Worm (Caenorhabditis elegans) whole organism, L3 larva: ENCODE measurements around the gene comt-2.

Experiments used
- R02D3.7 ChIP-seq: fragments of 150-350 bp; optimal IDR thresholded peaks from 2 replicates; lab custom pipeline; 2014; ENCODE audit warnings: missing biosample characterization, missing genetic modification characterization
- ceh-82 ChIP-seq: fragments of 150-350 bp; optimal IDR thresholded peaks from 2 replicates; lab custom pipeline; 2014; ENCODE audit warnings: missing biosample characterization, missing genetic modification characterization
- egl-27 ChIP-seq: sonication (generic microtip); optimal IDR thresholded peaks from 4 replicates; lab custom pipeline; 2017; ENCODE audit warnings: missing biosample characterization, missing genetic modification reagents, missing genetic modification characterization
- egl-5 ChIP-seq: fragments of 150-350 bp; optimal IDR thresholded peaks from 2 replicates; lab custom pipeline; 2017; ENCODE audit warnings: missing biosample characterization, missing genetic modification reagents, missing genetic modification characterization, inconsistent platforms
- elt-2 ChIP-seq: sonication (generic microtip); optimal IDR thresholded peaks from 2 replicates; lab custom pipeline; 2016; ENCODE audit warnings: missing genetic modification reagents, mild to moderate bottlenecking, missing genetic modification characterization, missing compliant biosample characterization
- fkh-10 ChIP-seq: sonication (generic microtip); optimal IDR thresholded peaks from 2 replicates; lab custom pipeline; 2017; ENCODE audit warnings: missing biosample characterization, missing genetic modification reagents, missing genetic modification characterization
- fos-1 ChIP-seq: fragments of 150-350 bp; optimal IDR thresholded peaks from 2 replicates; lab custom pipeline; 2014; ENCODE audit warnings: missing biosample characterization, missing genetic modification characterization
- lin-15B ChIP-seq: fragments of 150-350 bp; optimal IDR thresholded peaks from 2 replicates; lab custom pipeline; 2014; ENCODE audit warnings: missing biosample characterization, missing genetic modification characterization
- nhr-11 ChIP-seq: fragments of 150-350 bp; optimal IDR thresholded peaks from 2 replicates; lab custom pipeline; 2014; ENCODE audit warnings: missing biosample characterization, missing genetic modification characterization
- nhr-25 ChIP-seq: sonication (generic microtip); optimal IDR thresholded peaks from 2 replicates; lab custom pipeline; 2017; ENCODE audit warnings: missing biosample characterization, missing genetic modification characterization
- nhr-77 ChIP-seq: fragments of 150-350 bp; optimal IDR thresholded peaks from 2 replicates; lab custom pipeline; 2014; ENCODE audit warnings: missing biosample characterization, missing genetic modification characterization
- unc-39 ChIP-seq: sonication (generic microtip); optimal IDR thresholded peaks from 4 replicates; lab custom pipeline; 2017; ENCODE audit warnings: missing biosample characterization, missing genetic modification characterization
- unc-62 ChIP-seq: fragments of 150-350 bp; sonication (generic microtip); optimal IDR thresholded peaks from 4 replicates; lab custom pipeline; 2014; ENCODE audit warnings: missing biosample characterization, missing genetic modification reagents, missing genetic modification characterization
- ztf-11 ChIP-seq: fragments of 150-350 bp; optimal IDR thresholded peaks from 2 replicates; lab custom pipeline; 2014; ENCODE audit warnings: missing biosample characterization, missing genetic modification characterization

- no peak for TF ChIP-seq lin-15B (tag; lab: Kevin White, UChicago)
- no peak for TF ChIP-seq elt-2 (tag; lab: Kevin White, UChicago)
- TF ChIP-seq ceh-82 (tag; lab: Kevin White, UChicago): no peak
- no peak for TF ChIP-seq unc-39
- TF ChIP-seq egl-27 (tag; lab: Kevin White, UChicago): no peak
- no peak for TF ChIP-seq nhr-77
- no peak for TF ChIP-seq ztf-11 (tag; lab: Kevin White, UChicago)
- TF ChIP-seq nhr-11 (tag; lab: Kevin White, UChicago): no peak
- no peak for TF ChIP-seq egl-5 (tag; lab: Kevin White, UChicago)
- no peak for TF ChIP-seq fos-1
- no peak for TF ChIP-seq R02D3.7 (tag; lab: Kevin White, UChicago)
- no peak for TF ChIP-seq fkh-10 (GFP tag; lab: Kevin White, UChicago)
- TF ChIP-seq unc-62: no peak
- TF ChIP-seq nhr-25 (tag; lab: Kevin White, UChicago): no peak
Measured at ce11 chrV:16446191-16446590, 48.1 kb downstream of the comt-2 start.
